Worm (Caenorhabditis elegans): ENCODE measurements around the gene prp-9.

ce11 chrII:8573044-8573443, 47.8 kb upstream of the prp-9 start, which contains the start of gene F54C9.7:
- TF ChIP-seq W03F9.2 (tag; optimal IDR thresholded peaks at IDR 0.05) (no peak), him-1 (tag; optimal IDR thresholded peaks at IDR 0.05) (no peak), dao-5 (tag; optimal IDR thresholded peaks at IDR 0.05) (no peak)
